Worm (Caenorhabditis elegans): ENCODE results near the gene praf-3.
A peak's percentile ranks its signal among the peaks of the same experiment; 100 is the strongest.

Gene praf-3

ce11 chrIV:8379683-8380082 lies at the start of gene praf-3:
praf-3 (plus strand) TSS chrIV:8379983.
- TF ChIP-seq C08G9.2 (tag; optimal IDR thresholded peaks at IDR 0.05): no peak
- no peak for TF ChIP-seq ceh-45 (GFP tag; IDR thresholded peaks at IDR 0.05)
- TF ChIP-seq tbx-7 (tag; optimal IDR thresholded peaks at IDR 0.05): no peak
- TF ChIP-seq dmd-4 (tag; optimal IDR thresholded peaks at IDR 0.05; ENCODE audit: borderline replicate concordance): no peak
- no peak for TF ChIP-seq lim-6 (tag; optimal IDR thresholded peaks at IDR 0.05)
- TF ChIP-seq fkh-6 (tag; optimal IDR thresholded peaks at IDR 0.05): no peak
- no peak for TF ChIP-seq ceh-31 (tag; optimal IDR thresholded peaks at IDR 0.05)
- no peak for TF ChIP-seq hlh-8 (tag; optimal IDR thresholded peaks at IDR 0.05)
- TF ChIP-seq unc-3 (GFP tag; conservative IDR thresholded peaks at IDR 0.05): no peak
- no peak for TF ChIP-seq unc-3 (tag; optimal IDR thresholded peaks at IDR 0.05)
- no peak for TF ChIP-seq hlh-15 (tag; optimal IDR thresholded peaks at IDR 0.05)
- no peak for TF ChIP-seq rnt-1 (tag; optimal IDR thresholded peaks at IDR 0.05)
- no peak for TF ChIP-seq pax-1 (tag; optimal IDR thresholded peaks at IDR 0.05)
- no peak for TF ChIP-seq unc-86 (tag; optimal IDR thresholded peaks at IDR 0.05)
- no peak for TF ChIP-seq ceh-9 (tag; optimal IDR thresholded peaks at IDR 0.05)
- no peak for TF ChIP-seq pha-2 (tag; optimal IDR thresholded peaks at IDR 0.05)
- no peak for TF ChIP-seq sox-4 (tag; optimal IDR thresholded peaks at IDR 0.05)
- TF ChIP-seq odd-2 (tag; optimal IDR thresholded peaks at IDR 0.05): no peak
- no peak for TF ChIP-seq unc-42 (tag; optimal IDR thresholded peaks at IDR 0.05)

ce11 chrIV:8332526-8332925 lies 47.3 kb upstream of the praf-3 start, which contains the start of gene lys-10:
lys-10 (plus strand) TSS chrIV:8332826.
- TF ChIP-seq fax-1 (tag; optimal IDR thresholded peaks at IDR 0.05) (no peak), nfya-1 (tag; optimal IDR thresholded peaks at IDR 0.05) (no peak), mec-3 (tag; optimal IDR thresholded peaks at IDR 0.05; ENCODE audit: borderline replicate concordance) (no peak), F13H6.1 (tag; optimal IDR thresholded peaks at IDR 0.05) (no peak), tbx-2 (tag; optimal IDR thresholded peaks at IDR 0.05) (no peak), pax-1 (tag; optimal IDR thresholded peaks at IDR 0.05) (no peak), nhr-11 (tag; optimal IDR thresholded peaks at IDR 0.05) (no peak), sdc-2 (tag; optimal IDR thresholded peaks at IDR 0.05) (no peak), ref-2 (tag; optimal IDR thresholded peaks at IDR 0.05) (no peak), npax-4 (tag; optimal IDR thresholded peaks at IDR 0.05) (no peak), dve-1 (tag; optimal IDR thresholded peaks at IDR 0.05) (no peak), ceh-9 (tag; optimal IDR thresholded peaks at IDR 0.05) (no peak)

ce11 chrIV:8333034-8333433 lies 46.7 kb upstream of the praf-3 start:
- no peak for TF ChIP-seq nhr-11 (tag; optimal IDR thresholded peaks at IDR 0.05)
- no peak for TF ChIP-seq pax-1 (tag; optimal IDR thresholded peaks at IDR 0.05)
- no peak for TF ChIP-seq lim-6 (tag; optimal IDR thresholded peaks at IDR 0.05)
- TF ChIP-seq hlh-8 (tag; optimal IDR thresholded peaks at IDR 0.05): no peak
- no peak for TF ChIP-seq gmeb-2 (tag; optimal IDR thresholded peaks at IDR 0.05)
- no peak for TF ChIP-seq elt-4 (tag; optimal IDR thresholded peaks at IDR 0.05)
- TF ChIP-seq ceh-45 (GFP tag; IDR thresholded peaks at IDR 0.05): no peak
- TF ChIP-seq ceh-14 (tag; optimal IDR thresholded peaks at IDR 0.05): no peak
- TF ChIP-seq F13H6.1 (tag; optimal IDR thresholded peaks at IDR 0.05): no peak
- TF ChIP-seq pros-1 (tag; optimal IDR thresholded peaks at IDR 0.05): no peak

- TF ChIP-seq ama-1 (optimal IDR thresholded peaks at IDR 0.05) (peak; percentile 35), ceh-18 (tag; optimal IDR thresholded peaks at IDR 0.05) (no peak), mec-3 (tag; optimal IDR thresholded peaks at IDR 0.05; ENCODE audit: borderline replicate concordance) (no peak)
Measured at ce11 chrIV:8333554-8333953, 46.2 kb upstream of the praf-3 start.

- no peak for TF ChIP-seq tbx-2 (tag; optimal IDR thresholded peaks at IDR 0.05)
- TF ChIP-seq dve-1 (tag; optimal IDR thresholded peaks at IDR 0.05): no peak
- TF ChIP-seq pqm-1 (tag; optimal IDR thresholded peaks at IDR 0.05): no peak
- TF ChIP-seq fax-1 (tag; optimal IDR thresholded peaks at IDR 0.05): no peak
- TF ChIP-seq unc-3 (GFP tag; conservative IDR thresholded peaks at IDR 0.05): no peak
- TF ChIP-seq unc-3 (tag; optimal IDR thresholded peaks at IDR 0.05): no peak
- no peak for TF ChIP-seq ttx-3 (tag; optimal IDR thresholded peaks at IDR 0.05)
Measured at ce11 chrIV:8333954-8333987, 46.0 kb upstream of the praf-3 start, which contains the start of gene his-31. his-31 (minus strand) TSS chrIV:8333983.

Data from whole organism, late embryonic.